Fruit fly (Drosophila melanogaster) whole organism, pupa: Measurements from ENCODE around the gene Rack1.

Experiments used
- EcR ChIP-seq: fragments of 200-800 bp; sonication (Bioruptor generic); optimal IDR thresholded peaks from 3 replicates; lab custom pipeline; 2019; ENCODE audit warnings: missing biosample characterization, missing genetic modification characterization, mild to moderate bottlenecking, moderate library complexity, missing genetic modification reagents
- Pif1B ChIP-seq: fragments of 200-800 bp; sonication (Bioruptor generic); optimal IDR thresholded peaks from 3 replicates; lab custom pipeline; 2016; ENCODE audit warnings: missing biosample characterization, missing genetic modification characterization

DNA sequence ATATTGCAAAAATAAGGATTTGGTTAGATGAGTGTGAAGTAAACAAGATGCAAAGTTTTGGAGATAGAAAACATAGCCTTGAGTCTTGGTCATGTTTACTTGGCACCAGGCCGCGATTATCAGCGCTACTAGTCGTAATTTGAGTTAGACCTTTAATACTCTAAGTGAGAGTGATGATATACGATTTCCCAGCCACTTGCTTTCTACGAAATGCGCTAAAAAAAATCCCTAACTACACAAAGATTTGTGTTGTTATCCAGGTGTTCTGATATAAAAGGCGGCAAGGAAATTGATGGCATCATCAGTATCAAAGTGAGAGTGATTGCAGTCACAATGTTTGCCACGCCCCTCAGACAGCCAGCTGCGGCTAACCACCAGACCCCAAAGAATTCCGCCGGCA lies 47.3 kb downstream of the Rack1 start, which contains the start of gene Uro:
- TF ChIP-seq Pif1B (GFP tag; lab: Kevin White, UChicago) (no peak), EcR (GFP tag; lab: Kevin White, UChicago) (no peak)
